Fruit fly (Drosophila melanogaster) whole organism, embryonic: ENCODE measurements around the gene CG14423.

Experiments
- Bdp1 ChIP-seq: fragments of 200-800 bp; sonication (Bioruptor generic); optimal IDR thresholded peaks from 3 replicates; lab custom pipeline; 2016; ENCODE audit warnings: missing biosample characterization, missing genetic modification characterization
- CG10267 ChIP-seq: fragments of 200-800 bp; sonication (Bioruptor generic); optimal IDR thresholded peaks from 2 replicates; lab custom pipeline; 2018; ENCODE audit warnings: missing biosample characterization, mild to moderate bottlenecking, missing genetic modification characterization, moderate library complexity
- CG10654 ChIP-seq: fragments of 200-800 bp; sonication (Bioruptor generic); optimal IDR thresholded peaks from 2 replicates; lab custom pipeline; 2016; ENCODE audit warnings: missing biosample characterization, missing genetic modification characterization
- CG10979 ChIP-seq: fragments of 200-800 bp; sonication (Bioruptor generic); optimal IDR thresholded peaks from 2 replicates; lab custom pipeline; 2018; ENCODE audit warnings: missing biosample characterization, mild to moderate bottlenecking, missing genetic modification characterization, moderate library complexity
- CG11085 ChIP-seq: fragments of 200-800 bp; sonication (Bioruptor generic); IDR thresholded peaks from 2 replicates; pipeline ENCODE4 v1.3.6; 2022; ENCODE audit warnings: missing biosample characterization, missing genetic modification characterization
- CG11247 ChIP-seq: fragments of 200-800 bp; sonication (Bioruptor generic); IDR thresholded peaks from 2 replicates; pipeline ENCODE4 v1.3.6; 2022; ENCODE audit warnings: missing biosample characterization, missing genetic modification characterization
- CG11560 ChIP-seq: fragments of 200-800 bp; sonication (Bioruptor generic); IDR thresholded peaks from 3 replicates; pipeline ENCODE4 v1.3.6; 2022; ENCODE audit warnings: missing biosample characterization, missing genetic modification characterization
- CG12155 ChIP-seq: fragments of 200-800 bp; sonication (Bioruptor generic); optimal IDR thresholded peaks from 3 replicates; lab custom pipeline; 2016; ENCODE audit warnings: missing biosample characterization, missing genetic modification characterization
- CG12299 ChIP-seq: fragments of 200-800 bp; sonication (Bioruptor generic); optimal IDR thresholded peaks from 2 replicates; lab custom pipeline; 2018; ENCODE audit warnings: missing biosample characterization, mild to moderate bottlenecking, missing genetic modification characterization
- CG14667 ChIP-seq: fragments of 200-800 bp; sonication (Bioruptor generic); IDR thresholded peaks from 2 replicates; pipeline ENCODE4 v1.3.6; 2022; ENCODE audit warnings: missing biosample characterization, missing genetic modification characterization
- CG14965 ChIP-seq: fragments of 200-800 bp; sonication (Bioruptor generic); optimal IDR thresholded peaks from 2 replicates; lab custom pipeline; 2016; ENCODE audit warnings: missing biosample characterization, missing genetic modification characterization, borderline replicate concordance
- CG15514 ChIP-seq: fragments of 200-800 bp; sonication (Bioruptor generic); optimal IDR thresholded peaks from 3 replicates; lab custom pipeline; 2017; ENCODE audit warnings: missing biosample characterization, missing genetic modification characterization, mild to moderate bottlenecking, moderate library complexity, missing genetic modification reagents
- CG1647 ChIP-seq: fragments of 200-800 bp; sonication (Bioruptor generic); optimal IDR thresholded peaks from 3 replicates; lab custom pipeline; 2016; ENCODE audit warnings: missing biosample characterization, missing genetic modification characterization
- CG16815 ChIP-seq: fragments of 200-800 bp; sonication (Bioruptor generic); optimal IDR thresholded peaks from 3 replicates; lab custom pipeline; 2017; ENCODE audit warnings: missing biosample characterization, mild to moderate bottlenecking, missing genetic modification characterization
- CG17568 ChIP-seq: fragments of 200-800 bp; sonication (Bioruptor generic); optimal IDR thresholded peaks from 2 replicates; lab custom pipeline; 2018; ENCODE audit warnings: missing biosample characterization, mild to moderate bottlenecking, missing genetic modification characterization, moderate library complexity
- CG2120 ChIP-seq: fragments of 200-800 bp; sonication (Bioruptor generic); optimal IDR thresholded peaks from 3 replicates; lab custom pipeline; 2016; ENCODE audit warnings: missing biosample characterization, missing genetic modification characterization
- CG32767 ChIP-seq: fragments of 200-800 bp; sonication (Bioruptor generic); IDR thresholded peaks from 2 replicates; pipeline ENCODE4 v1.3.6; 2022; ENCODE audit warnings: missing biosample characterization, missing genetic modification characterization
- CG4617 ChIP-seq: fragments of 200-800 bp; sonication (Bioruptor generic); optimal IDR thresholded peaks from 3 replicates; lab custom pipeline; 2016; ENCODE audit warnings: missing biosample characterization, missing genetic modification characterization, borderline replicate concordance
- CG5953 ChIP-seq: fragments of 200-800 bp; sonication (Bioruptor generic); IDR thresholded peaks from 2 replicates; pipeline ENCODE4 v1.3.6; 2022; ENCODE audit warnings: missing biosample characterization, missing genetic modification characterization
- CG6689 ChIP-seq: fragments of 200-800 bp; sonication (Bioruptor generic); IDR thresholded peaks from 2 replicates; pipeline ENCODE4 v1.3.6; 2022; ENCODE audit warnings: missing biosample characterization, missing genetic modification characterization
- CG6765 ChIP-seq: fragments of 200-800 bp; sonication (Bioruptor generic); optimal IDR thresholded peaks from 3 replicates; lab custom pipeline; 2017; ENCODE audit warnings: missing biosample characterization, mild to moderate bottlenecking, missing genetic modification characterization
- CG6854 ChIP-seq: fragments of 200-800 bp; sonication (Bioruptor generic); optimal IDR thresholded peaks from 3 replicates; lab custom pipeline; 2017; ENCODE audit warnings: missing biosample characterization, mild to moderate bottlenecking, missing genetic modification characterization
- CG7839 ChIP-seq: fragments of 200-800 bp; sonication (Bioruptor generic); optimal IDR thresholded peaks from 3 replicates; lab custom pipeline; 2018; ENCODE audit warnings: missing biosample characterization, mild to moderate bottlenecking, missing genetic modification characterization, moderate library complexity
- CG8089 ChIP-seq: fragments of 200-800 bp; sonication (Bioruptor generic); optimal IDR thresholded peaks from 3 replicates; lab custom pipeline; 2016; ENCODE audit warnings: missing biosample characterization, missing genetic modification characterization
- CG8388 ChIP-seq: fragments of 200-800 bp; sonication (Bioruptor generic); optimal IDR thresholded peaks from 2 replicates; lab custom pipeline; 2019; ENCODE audit warnings: missing biosample characterization, mild to moderate bottlenecking, missing genetic modification characterization, moderate library complexity
- CG9609 ChIP-seq: fragments of 200-800 bp; sonication (Bioruptor generic); optimal IDR thresholded peaks from 3 replicates; lab custom pipeline; 2016; ENCODE audit warnings: missing biosample characterization, missing genetic modification characterization
- CG9727 ChIP-seq: fragments of 200-800 bp; sonication (Bioruptor generic); optimal IDR thresholded peaks from 3 replicates; lab custom pipeline; 2017; ENCODE audit warnings: missing biosample characterization, mild to moderate bottlenecking, missing genetic modification characterization
- CoRest ChIP-seq: fragments of 200-800 bp; sonication (Bioruptor generic); optimal IDR thresholded peaks from 3 replicates; lab custom pipeline; 2018; ENCODE audit warnings: missing biosample characterization, mild to moderate bottlenecking, missing genetic modification characterization, moderate library complexity
- D19B ChIP-seq: fragments of 200-800 bp; sonication (Bioruptor generic); optimal IDR thresholded peaks from 2 replicates; lab custom pipeline; 2017; ENCODE audit warnings: missing biosample characterization, mild to moderate bottlenecking, missing genetic modification characterization
- Eip74EF ChIP-seq, 2 experiments: fragments of 200-800 bp in 1 of 2; fragments of >200 bp in 1 of 2; sonication (Bioruptor generic) in 1 of 2; optimal IDR thresholded peaks; 2 replicates each; lab custom pipeline; 2017 to 2019; ENCODE audit warnings: missing biosample characterization in 2 of 2, missing genetic modification characterization in 2 of 2, mild to moderate bottlenecking in 1 of 2, moderate library complexity in 1 of 2
- HLHmδ ChIP-seq: fragments of 200-800 bp; sonication (Bioruptor generic); optimal IDR thresholded peaks from 2 replicates; lab custom pipeline; 2018; ENCODE audit warnings: missing biosample characterization, mild to moderate bottlenecking, missing genetic modification characterization, moderate library complexity
- HmgD ChIP-seq: fragments of 200-800 bp; sonication (Bioruptor generic); optimal IDR thresholded peaks from 3 replicates; lab custom pipeline; 2016; ENCODE audit warnings: missing biosample characterization, missing genetic modification characterization
- Hr51 ChIP-seq, 2 experiments: fragments of 200-800 bp; sonication (Bioruptor generic); optimal IDR thresholded peaks; 2 replicates in 1 of 2; 3 replicates in 1 of 2; lab custom pipeline; 2016 to 2018; ENCODE audit warnings: missing biosample characterization in 2 of 2, missing genetic modification characterization in 2 of 2, mild to moderate bottlenecking in 1 of 2, moderate library complexity in 1 of 2
- Meics ChIP-seq: fragments of 200-800 bp; sonication (Bioruptor generic); optimal IDR thresholded peaks from 2 replicates; lab custom pipeline; 2017; ENCODE audit warnings: missing biosample characterization, mild to moderate bottlenecking, missing genetic modification characterization
- Trl ChIP-seq, 3 experiments: fragments of >200 bp in 2 of 3; fragments of 200-800 bp in 1 of 3; sonication (Bioruptor generic) in 1 of 3; optimal IDR thresholded peaks; 2 replicates in 1 of 3; 3 replicates in 2 of 3; lab custom pipeline; 2016 to 2017; ENCODE audit warnings: missing biosample characterization in 1 of 3, missing genetic modification characterization in 1 of 3
- bigmax ChIP-seq: fragments of 200-800 bp; sonication (Bioruptor generic); optimal IDR thresholded peaks from 2 replicates; lab custom pipeline; 2018; ENCODE audit warnings: missing biosample characterization, mild to moderate bottlenecking, missing genetic modification characterization
- br ChIP-seq: fragments of >200 bp; optimal IDR thresholded peaks from 2 replicates; lab custom pipeline; 2017
- chm ChIP-seq: fragments of 200-800 bp; sonication (Bioruptor generic); IDR thresholded peaks from 2 replicates; pipeline ENCODE4 v1.3.6; 2022; ENCODE audit warnings: missing biosample characterization, missing genetic modification characterization
- ci ChIP-seq: fragments of 200-800 bp; sonication (Bioruptor generic); IDR thresholded peaks from 3 replicates; pipeline ENCODE4 v1.3.6; 2022; ENCODE audit warnings: missing biosample characterization, missing genetic modification characterization
- ems ChIP-seq: fragments of 200-800 bp; sonication (Bioruptor generic); optimal IDR thresholded peaks from 3 replicates; lab custom pipeline; 2016; ENCODE audit warnings: missing biosample characterization, missing genetic modification characterization
- fru ChIP-seq: fragments of >200 bp; optimal IDR thresholded peaks from 2 replicates; lab custom pipeline; 2017
- gfzf ChIP-seq: fragments of 200-800 bp; sonication (Bioruptor generic); optimal IDR thresholded peaks from 2 replicates; lab custom pipeline; 2016; ENCODE audit warnings: missing biosample characterization, mild to moderate bottlenecking, missing genetic modification characterization, moderate library complexity
- hbn ChIP-seq: fragments of 200-800 bp; sonication (Bioruptor generic); IDR thresholded peaks from 2 replicates; pipeline ENCODE4 v1.3.6; 2022; ENCODE audit warnings: missing biosample characterization, missing genetic modification characterization; ENCODE audit not compliant: partially characterized antibody
- ken ChIP-seq: fragments of 200-800 bp; sonication (Bioruptor generic); IDR thresholded peaks from 3 replicates; pipeline ENCODE4 v1.3.6; 2022; ENCODE audit warnings: missing biosample characterization, missing genetic modification characterization
- nau ChIP-seq: fragments of 200-800 bp; sonication (Bioruptor generic); optimal IDR thresholded peaks from 3 replicates; lab custom pipeline; 2017; ENCODE audit warnings: missing biosample characterization, mild to moderate bottlenecking, missing genetic modification characterization, missing genetic modification reagents
- nerfin-1 ChIP-seq: fragments of 200-800 bp; sonication (Bioruptor generic); optimal IDR thresholded peaks from 3 replicates; lab custom pipeline; 2019; ENCODE audit warnings: missing biosample characterization, mild to moderate bottlenecking, missing genetic modification characterization, moderate library complexity
- pb ChIP-seq: fragments of 200-800 bp; sonication (Bioruptor generic); optimal IDR thresholded peaks from 3 replicates; lab custom pipeline; 2016; ENCODE audit warnings: missing biosample characterization, missing genetic modification characterization
- pfk ChIP-seq: fragments of 200-800 bp; sonication (Bioruptor generic); optimal IDR thresholded peaks from 2 replicates; lab custom pipeline; 2018; ENCODE audit warnings: missing biosample characterization, mild to moderate bottlenecking, missing genetic modification characterization, moderate library complexity
- pzg ChIP-seq: fragments of 200-800 bp; sonication (Bioruptor generic); optimal IDR thresholded peaks from 3 replicates; lab custom pipeline; 2018; ENCODE audit warnings: missing biosample characterization, mild to moderate bottlenecking, missing genetic modification characterization, moderate library complexity
- stwl ChIP-seq: fragments of 200-800 bp; sonication (Bioruptor generic); optimal IDR thresholded peaks from 3 replicates; lab custom pipeline; 2018; ENCODE audit warnings: missing biosample characterization, mild to moderate bottlenecking, missing genetic modification characterization, moderate library complexity

CG14423 gene

dm6 chrX:2919742-2920141 is 25.5 kb upstream of the CG14423 start, which contains the start of gene CG3588 (continued):
- TF ChIP-seq CG8388 (peak; percentile 35), ci (GFP tag; lab: Robert Waterston, UW) (peak; percentile 77), CG4617 (GFP tag; lab: Kevin White, UChicago) (no peak), nerfin-1 (tag; lab: Kevin White, UChicago) (no peak), Meics (GFP tag; lab: Kevin White, UChicago) (peak; percentile 81), CG12155 (peak; percentile 70), ems (GFP tag; lab: Kevin White, UChicago) (peak; percentile 67), CG11560 (tag; lab: Robert Waterston, UW) (peak; percentile 57; the same call in 1 of the 3 replicates), pb (GFP tag; lab: Kevin White, UChicago) (peak; percentile 62), ken (peak; percentile 68; the same call in 2 of the 3 replicates), CG11085 (GFP tag; lab: Robert Waterston, UW) (peak; percentile 57), CoRest (tag; lab: Kevin White, UChicago) (peak; percentile 73), CG10654 (peak; percentile 59), CG11247 (peak; percentile 77), CG7839 (tag; lab: Kevin White, UChicago) (peak; percentile 82), CG9727 (GFP tag; lab: Kevin White, UChicago) (peak; percentile 45), HLHmδ (GFP tag; lab: Kevin White, UChicago) (no peak), br (lab: Kevin White, UChicago) (no peak), CG9609 (GFP tag; lab: Kevin White, UChicago) (peak; percentile 38), CG15514 (GFP tag; lab: Kevin White, UChicago) (peak; percentile 64), CG5953 (GFP tag; lab: Robert Waterston, UW) (0 out of 2 replicates have a peak, but pooled peaks have one; percentile 31), fru (lab: Kevin White, UChicago) (no peak), CG8089 (GFP tag; lab: Kevin White, UChicago) (peak; percentile 18), bigmax (GFP tag; lab: Kevin White, UChicago) (no peak), HmgD (no peak), CG1647 (GFP tag; lab: Kevin White, UChicago) (peak; percentile 69), hbn (GFP tag; lab: Robert Waterston, UW) (no peak), stwl (tag; lab: Kevin White, UChicago) (no peak), pfk (GFP tag; lab: Kevin White, UChicago) (no peak), CG10267 (tag; lab: Kevin White, UChicago) (peak; percentile 41), CG6765 (GFP tag; lab: Kevin White, UChicago) (peak; percentile 53), CG14965 (GFP tag; lab: Kevin White, UChicago) (no peak), Eip74EF (GFP tag; optimal IDR thresholded peaks at IDR 0.05; lab: Kevin White, UChicago) (no peak), Trl (optimal IDR thresholded peaks at IDR 0.05; lab: Kevin White, UChicago) (no peak), Trl (GFP tag; optimal IDR thresholded peaks at IDR 0.05; lab: Kevin White, UChicago) (no peak), gfzf (no peak), nau (GFP tag; lab: Kevin White, UChicago) (peak; percentile 41), CG6689 (GFP tag; lab: Robert Waterston, UW) (peak; percentile 71), CG6854 (GFP tag; lab: Kevin White, UChicago) (peak; percentile 60), Hr51 (GFP tag; optimal IDR thresholded peaks at IDR 0.05; lab: Kevin White, UChicago) (peak; percentile 40 to 64), pzg (no peak), chm (peak; percentile 54; the same call in 1 of the 2 replicates), CG17568 (GFP tag; lab: Kevin White, UChicago) (peak; percentile 54), CG12299 (tag; lab: Kevin White, UChicago) (no peak), CG32767 (GFP tag; lab: Robert Waterston, UW) (peak; percentile 63), D19B (GFP tag; lab: Kevin White, UChicago) (peak; percentile 63), Bdp1 (GFP tag; lab: Kevin White, UChicago) (peak; percentile 13), CG2120 (GFP tag; lab: Kevin White, UChicago) (peak; percentile 91), CG10979 (tag; lab: Kevin White, UChicago) (peak; percentile 40), CG14667 (peak; percentile 64), CG16815 (GFP tag; lab: Kevin White, UChicago) (peak; percentile 15)
